Worm (Caenorhabditis elegans): Measurements from ENCODE around the gene kbp-3.

Gene kbp-3

ce11 chrII:14432100-14432499, 42.2 kb upstream of the kbp-3 start:
- TF ChIP-seq skn-1 (tag; optimal IDR thresholded peaks at IDR 0.05) (no peak), pqm-1 (tag; optimal IDR thresholded peaks at IDR 0.05) (no peak), fos-1 (tag; optimal IDR thresholded peaks at IDR 0.05) (no peak), sea-2 (GFP tag; optimal IDR thresholded peaks at IDR 0.05) (no peak), jun-1 (tag; optimal IDR thresholded peaks at IDR 0.05) (no peak), egl-27 (tag; optimal IDR thresholded peaks at IDR 0.05) (no peak), fkh-10 (GFP tag; optimal IDR thresholded peaks at IDR 0.05) (no peak), nhr-12 (tag; optimal IDR thresholded peaks at IDR 0.05) (no peak), ama-1 (optimal IDR thresholded peaks at IDR 0.05) (no peak), pha-4 (tag; optimal IDR thresholded peaks at IDR 0.05) (no peak), ztf-11 (tag; optimal IDR thresholded peaks at IDR 0.05) (no peak)

- TF ChIP-seq tbx-2 (tag; optimal IDR thresholded peaks at IDR 0.05), result no peak
- TF ChIP-seq eor-1 (tag; optimal IDR thresholded peaks at IDR 0.05), result no peak
- TF ChIP-seq egl-27 (tag; optimal IDR thresholded peaks at IDR 0.05), result no peak
- no peak for TF ChIP-seq nhr-237 (tag; optimal IDR thresholded peaks at IDR 0.05)
- no peak for TF ChIP-seq nfya-1 (tag; optimal IDR thresholded peaks at IDR 0.05; ENCODE audit: insufficient read depth)
- no peak for TF ChIP-seq pqm-1 (tag; optimal IDR thresholded peaks at IDR 0.05)
- TF ChIP-seq hmg-11 (tag; optimal IDR thresholded peaks at IDR 0.05), result no peak
- TF ChIP-seq unc-62 (GFP tag; optimal IDR thresholded peaks at IDR 0.05), result no peak
- no peak for TF ChIP-seq mdl-1 (tag; optimal IDR thresholded peaks at IDR 0.05)
- no peak for TF ChIP-seq aly-2 (tag; optimal IDR thresholded peaks at IDR 0.05)
- TF ChIP-seq ZK546.5 (tag; optimal IDR thresholded peaks at IDR 0.05), result no peak
- TF ChIP-seq ama-1 (optimal IDR thresholded peaks at IDR 0.05), result no peak
- TF ChIP-seq nhr-43 (tag; optimal IDR thresholded peaks at IDR 0.05; ENCODE audit: poor library complexity, severe bottlenecking), result no peak
- TF ChIP-seq R02D3.7 (tag; optimal IDR thresholded peaks at IDR 0.05), result no peak
- no peak for TF ChIP-seq elt-3 (tag; optimal IDR thresholded peaks at IDR 0.05)
- no peak for TF ChIP-seq skn-1 (tag; optimal IDR thresholded peaks at IDR 0.05)
- TF ChIP-seq lin-15B (tag; optimal IDR thresholded peaks at IDR 0.05), result no peak
- no peak for TF ChIP-seq sea-2 (GFP tag; optimal IDR thresholded peaks at IDR 0.05)
- no peak for TF ChIP-seq nhr-12 (tag; optimal IDR thresholded peaks at IDR 0.05)
- no peak for TF ChIP-seq nhr-23 (tag; optimal IDR thresholded peaks at IDR 0.05)
These were observed 39.0 kb upstream of the kbp-3 start for ce11 chrII:14428834-14429233.

ce11 chrII:14427714-14428113, 37.8 kb upstream of the kbp-3 start:
- TF ChIP-seq unc-62 (GFP tag; optimal IDR thresholded peaks at IDR 0.05), result no peak

ce11 chrII:14424791-14425190, 34.9 kb upstream of the kbp-3 start, which contains the start of gene plx-2:
TSS of gene plx-2 (minus strand) at chrII:14424891.
- TF ChIP-seq fkh-10 (GFP tag; optimal IDR thresholded peaks at IDR 0.05), result no peak
- TF ChIP-seq elt-2 (tag; optimal IDR thresholded peaks at IDR 0.05), result no peak
- no peak for TF ChIP-seq mml-1 (tag; optimal IDR thresholded peaks at IDR 0.05)
- no peak for TF ChIP-seq nhr-11 (tag; optimal IDR thresholded peaks at IDR 0.05)
- no peak for TF ChIP-seq egl-27 (tag; optimal IDR thresholded peaks at IDR 0.05)
- no peak for TF ChIP-seq ztf-11 (tag; optimal IDR thresholded peaks at IDR 0.05)
- TF ChIP-seq elt-1 (tag; optimal IDR thresholded peaks at IDR 0.05), result no peak
- TF ChIP-seq nhr-67 (tag; optimal IDR thresholded peaks at IDR 0.05), result no peak

ce11 chrII:14416988-14417387, 27.1 kb upstream of the kbp-3 start:
- TF ChIP-seq R02D3.7 (tag; optimal IDR thresholded peaks at IDR 0.05) (no peak), ceh-16 (tag; optimal IDR thresholded peaks at IDR 0.05) (no peak), mdl-1 (tag; optimal IDR thresholded peaks at IDR 0.05) (no peak), nhr-25 (tag; optimal IDR thresholded peaks at IDR 0.05) (no peak), elt-2 (tag; optimal IDR thresholded peaks at IDR 0.05) (no peak), ztf-11 (tag; optimal IDR thresholded peaks at IDR 0.05) (no peak), lin-15B (tag; optimal IDR thresholded peaks at IDR 0.05) (no peak), jun-1 (tag; optimal IDR thresholded peaks at IDR 0.05) (no peak), unc-39 (tag; optimal IDR thresholded peaks at IDR 0.05) (no peak), hmg-11 (tag; optimal IDR thresholded peaks at IDR 0.05) (no peak), elt-3 (tag; optimal IDR thresholded peaks at IDR 0.05) (no peak), nhr-23 (tag; optimal IDR thresholded peaks at IDR 0.05) (no peak), nhr-76 (tag; optimal IDR thresholded peaks at IDR 0.05) (no peak), lsy-12 (tag; optimal IDR thresholded peaks at IDR 0.05) (no peak), fkh-2 (tag; optimal IDR thresholded peaks at IDR 0.05) (no peak)
